Worm (Caenorhabditis elegans): Measurements from ENCODE around the gene unc-24.

DNA sequence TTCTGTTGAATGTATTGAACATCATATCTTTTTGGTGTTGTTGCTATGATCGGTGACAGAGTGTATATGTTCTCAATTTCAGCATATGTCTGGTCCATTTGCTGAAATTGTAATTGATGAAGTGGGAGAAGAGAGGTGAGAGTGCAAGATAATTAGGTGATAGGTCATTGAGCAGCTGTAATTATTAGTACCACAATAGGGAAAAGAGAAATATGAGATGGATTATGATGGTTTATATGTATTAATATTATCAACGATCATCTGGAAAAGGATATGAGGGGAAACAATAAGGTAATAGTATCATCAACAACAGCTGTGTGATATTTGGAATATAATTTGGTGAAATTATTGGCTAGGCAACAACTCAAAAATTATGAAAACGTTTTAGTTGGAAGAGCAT, 32.7 kb downstream of the unc-24 start, which contains the start of gene Y42H9B.3:
- no peak for TF ChIP-seq peb-1 (tag; optimal IDR thresholded peaks at IDR 0.05)
- TF ChIP-seq ZK546.5 (tag; optimal IDR thresholded peaks at IDR 0.05), result no peak
- TF ChIP-seq ztf-4 (tag; optimal IDR thresholded peaks at IDR 0.05), result no peak

Data from whole organism, L2 larva.